Worm (Caenorhabditis elegans): ENCODE measurements around the gene ZK593.2.

DNA sequence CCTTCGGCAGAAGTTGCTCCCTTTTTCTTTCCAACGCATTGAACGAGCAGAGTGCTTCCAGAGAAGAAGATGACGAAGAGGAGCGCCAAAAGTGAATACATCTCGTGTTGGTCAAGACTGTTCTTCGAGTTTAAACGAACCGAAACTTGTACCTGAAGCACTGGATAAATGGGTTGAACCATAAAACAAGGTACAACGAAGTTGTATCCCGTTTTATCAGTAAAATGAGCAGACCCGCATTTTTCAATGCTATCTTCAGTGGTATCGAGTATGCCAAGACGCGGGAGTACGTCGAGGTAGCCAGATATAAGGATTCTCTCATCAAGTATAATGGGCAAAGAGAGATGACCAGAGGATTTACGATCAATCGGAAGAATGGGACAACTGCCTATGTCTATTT, 25.9 kb upstream of the ZK593.2 start, which contains the start of gene F13E9.16:
- TF ChIP-seq nhr-12 (tag; optimal IDR thresholded peaks at IDR 0.05) (no peak), unc-39 (tag; optimal IDR thresholded peaks at IDR 0.05) (no peak), drap-1 (GFP tag; optimal IDR thresholded peaks at IDR 0.05) (no peak), tbx-8 (GFP tag; optimal IDR thresholded peaks at IDR 0.05) (no peak), unc-62 (GFP tag; optimal IDR thresholded peaks at IDR 0.05) (no peak), elt-3 (tag; optimal IDR thresholded peaks at IDR 0.05) (no peak), snpc-4 (tag; optimal IDR thresholded peaks at IDR 0.05) (no peak), flh-1 (GFP tag; optimal IDR thresholded peaks at IDR 0.05) (no peak), ham-2 (GFP tag; optimal IDR thresholded peaks at IDR 0.05) (no peak), ztf-11 (tag; optimal IDR thresholded peaks at IDR 0.05) (no peak), nhr-28 (tag; optimal IDR thresholded peaks at IDR 0.05) (no peak), pha-4 (tag; optimal IDR thresholded peaks at IDR 0.05) (no peak), sptf-1 (tag; optimal IDR thresholded peaks at IDR 0.05) (no peak)
